Worm (Caenorhabditis elegans) whole organism, mixed stage, embryonic: ENCODE results near the gene Y116A8C.33.

ENCODE experiments used
- bed-3 ChIP-seq: fragments of 200-800 bp; sonication (Bioruptor generic); optimal IDR thresholded peaks from 3 replicates; lab custom pipeline; 2018; ENCODE audit warnings: mild to moderate bottlenecking, missing genetic modification characterization, moderate library complexity, missing compliant biosample characterization
- blmp-1 ChIP-seq: fragments of 150-350 bp; optimal IDR thresholded peaks from 2 replicates; lab custom pipeline; 2014; ENCODE audit warnings: missing biosample characterization, missing genetic modification characterization
- cnd-1 ChIP-seq: fragments of 200-800 bp; sonication (Bioruptor generic); optimal IDR thresholded peaks from 2 replicates; lab custom pipeline; 2018; ENCODE audit warnings: mild to moderate bottlenecking, missing genetic modification characterization, missing compliant biosample characterization
- elt-1 ChIP-seq: sonication (generic microtip); optimal IDR thresholded peaks from 2 replicates; lab custom pipeline; 2017; ENCODE audit warnings: missing genetic modification characterization, mild to moderate bottlenecking, missing compliant biosample characterization, antibody characterized with exemption, moderate library complexity, borderline replicate concordance; ENCODE audit not compliant: insufficient read depth
- elt-3 ChIP-seq: fragments of 150-350 bp; optimal IDR thresholded peaks from 2 replicates; lab custom pipeline; 2014; ENCODE audit warnings: missing biosample characterization, missing genetic modification characterization
- lin-32 ChIP-seq: fragments of 200-800 bp; sonication (Bioruptor generic); optimal IDR thresholded peaks from 2 replicates; lab custom pipeline; 2018; ENCODE audit warnings: mild to moderate bottlenecking, missing genetic modification characterization, missing compliant biosample characterization
- lsy-2 ChIP-seq: fragments of 150-350 bp; optimal IDR thresholded peaks from 2 replicates; lab custom pipeline; 2014; ENCODE audit warnings: missing biosample characterization, missing genetic modification characterization
- mab-5 ChIP-seq: fragments of 150-350 bp; optimal IDR thresholded peaks from 2 replicates; lab custom pipeline; 2014; ENCODE audit warnings: missing biosample characterization, missing genetic modification characterization
- nhr-28 ChIP-seq: fragments of 150-350 bp; optimal IDR thresholded peaks from 2 replicates; lab custom pipeline; 2014; ENCODE audit warnings: missing biosample characterization, missing genetic modification characterization
- nhr-76 ChIP-seq: sonication (generic microtip); optimal IDR thresholded peaks from 2 replicates; lab custom pipeline; 2017; ENCODE audit warnings: missing biosample characterization, missing genetic modification characterization
- pha-4 ChIP-seq: fragments of 150-350 bp; optimal IDR thresholded peaks from 2 replicates; lab custom pipeline; 2018; ENCODE audit warnings: missing biosample characterization, missing genetic modification reagents, missing genetic modification characterization
- sem-2 ChIP-seq: fragments of 200-800 bp; sonication (Bioruptor generic); optimal IDR thresholded peaks from 2 replicates; lab custom pipeline; 2018; ENCODE audit warnings: mild to moderate bottlenecking, missing genetic modification characterization, missing compliant biosample characterization
- snpc-4 ChIP-seq: fragments of 150-350 bp; optimal IDR thresholded peaks from 2 replicates; lab custom pipeline; 2014; ENCODE audit warnings: missing biosample characterization, missing genetic modification characterization
- unc-39 ChIP-seq: fragments of 150-350 bp; optimal IDR thresholded peaks from 2 replicates; lab custom pipeline; 2014; ENCODE audit warnings: missing biosample characterization, missing genetic modification characterization

- TF ChIP-seq cnd-1 (tag; lab: Kevin White, UChicago) (no peak), elt-1 (no peak), snpc-4 (tag; lab: Kevin White, UChicago) (no peak), blmp-1 (no peak), sem-2 (GFP tag; lab: Kevin White, UChicago) (no peak), elt-3 (no peak), lsy-2 (no peak), bed-3 (no peak), nhr-76 (no peak), unc-39 (tag; lab: Kevin White, UChicago) (no peak), nhr-28 (tag; lab: Kevin White, UChicago) (no peak), pha-4 (tag; lab: Kevin White, UChicago) (no peak), mab-5 (tag; lab: Kevin White, UChicago) (no peak), lin-32 (no peak)
Measured at ce11 chrIV:17105578-17105977, 6.3 kb upstream of the Y116A8C.33 start.
